Worm (Caenorhabditis elegans): ENCODE results near the gene gcy-34.

- TF ChIP-seq lin-15B (tag; optimal IDR thresholded peaks at IDR 0.05) (no peak), zag-1 (tag; optimal IDR thresholded peaks at IDR 0.05) (no peak)
Observed at ce11 chrV:13360254-13360653, 25.4 kb downstream of the gcy-34 start, which contains the start of gene F32H5.4.
